Worm (Caenorhabditis elegans) whole organism, L3 larva: ENCODE data around the gene acds-10.

Source experiments
- ZK546.5 ChIP-seq: sonication (generic microtip); optimal IDR thresholded peaks from 2 replicates; lab custom pipeline; 2017; ENCODE audit warnings: missing biosample characterization, missing genetic modification characterization
- ceh-16 ChIP-seq: sonication (generic microtip); optimal IDR thresholded peaks from 2 replicates; lab custom pipeline; 2017; ENCODE audit warnings: missing biosample characterization, missing genetic modification characterization
- ceh-28 ChIP-seq: fragments of 150-350 bp; optimal IDR thresholded peaks from 2 replicates; lab custom pipeline; 2014; ENCODE audit warnings: missing biosample characterization, missing genetic modification reagents, missing genetic modification characterization
- ceh-82 ChIP-seq: fragments of 150-350 bp; optimal IDR thresholded peaks from 2 replicates; lab custom pipeline; 2014; ENCODE audit warnings: missing biosample characterization, missing genetic modification characterization
- ceh-9 ChIP-seq: sonication (generic microtip); optimal IDR thresholded peaks from 2 replicates; lab custom pipeline; 2018; ENCODE audit warnings: missing biosample characterization, missing genetic modification characterization
- daf-12 ChIP-seq: fragments of 150-350 bp; optimal IDR thresholded peaks from 2 replicates; lab custom pipeline; 2014; ENCODE audit warnings: missing biosample characterization, missing genetic modification reagents, missing genetic modification characterization
- egl-27 ChIP-seq: sonication (generic microtip); optimal IDR thresholded peaks from 4 replicates; lab custom pipeline; 2017; ENCODE audit warnings: missing biosample characterization, missing genetic modification reagents, missing genetic modification characterization
- elt-1 ChIP-seq: fragments of 150-350 bp; optimal IDR thresholded peaks from 2 replicates; lab custom pipeline; 2014; ENCODE audit warnings: missing biosample characterization, missing genetic modification characterization
- elt-2 ChIP-seq: sonication (generic microtip); optimal IDR thresholded peaks from 2 replicates; lab custom pipeline; 2016; ENCODE audit warnings: missing genetic modification reagents, mild to moderate bottlenecking, missing genetic modification characterization, missing compliant biosample characterization
- elt-3 ChIP-seq, 3 experiments: fragments of 150-350 bp in 1 of 3; sonication (generic microtip) in 2 of 3; optimal IDR thresholded peaks; 2 replicates in 2 of 3; 4 replicates in 1 of 3; lab custom pipeline; 2014 to 2017; ENCODE audit warnings: missing biosample characterization in 3 of 3, missing genetic modification characterization in 3 of 3
- fkh-10 ChIP-seq: sonication (generic microtip); optimal IDR thresholded peaks from 2 replicates; lab custom pipeline; 2017; ENCODE audit warnings: missing biosample characterization, missing genetic modification reagents, missing genetic modification characterization
- fos-1 ChIP-seq: fragments of 150-350 bp; optimal IDR thresholded peaks from 2 replicates; lab custom pipeline; 2014; ENCODE audit warnings: missing biosample characterization, missing genetic modification characterization
- hmg-11 ChIP-seq: sonication (generic microtip); optimal IDR thresholded peaks from 2 replicates; lab custom pipeline; 2016; ENCODE audit warnings: missing genetic modification characterization, missing compliant biosample characterization
- jun-1 ChIP-seq: fragments of 150-350 bp; optimal IDR thresholded peaks from 2 replicates; lab custom pipeline; 2014; ENCODE audit warnings: missing biosample characterization, missing genetic modification reagents, missing genetic modification characterization
- lin-15B ChIP-seq: fragments of 150-350 bp; optimal IDR thresholded peaks from 2 replicates; lab custom pipeline; 2014; ENCODE audit warnings: missing biosample characterization, missing genetic modification characterization
- lsy-12 ChIP-seq: sonication (generic microtip); optimal IDR thresholded peaks from 2 replicates; lab custom pipeline; 2016; ENCODE audit warnings: mild to moderate bottlenecking, missing genetic modification characterization, missing compliant biosample characterization
- mdl-1 ChIP-seq: fragments of 150-350 bp; optimal IDR thresholded peaks from 2 replicates; lab custom pipeline; 2014; ENCODE audit warnings: missing biosample characterization, missing genetic modification characterization
- mml-1 ChIP-seq: fragments of 150-350 bp; sonication (generic microtip); optimal IDR thresholded peaks from 3 replicates; lab custom pipeline; 2014; ENCODE audit warnings: missing biosample characterization, missing genetic modification characterization
- nfya-1 ChIP-seq: sonication (generic microtip); optimal IDR thresholded peaks from 2 replicates; lab custom pipeline; 2017; ENCODE audit warnings: missing genetic modification characterization, mild to moderate bottlenecking, missing compliant biosample characterization, antibody characterized with exemption, moderate library complexity; ENCODE audit not compliant: insufficient read depth
- nhr-11 ChIP-seq: fragments of 150-350 bp; optimal IDR thresholded peaks from 2 replicates; lab custom pipeline; 2014; ENCODE audit warnings: missing biosample characterization, missing genetic modification characterization
- nhr-12 ChIP-seq: fragments of 150-350 bp; optimal IDR thresholded peaks from 2 replicates; lab custom pipeline; 2014; ENCODE audit warnings: missing biosample characterization, missing genetic modification characterization
- nhr-23 ChIP-seq: fragments of 150-350 bp; optimal IDR thresholded peaks from 2 replicates; lab custom pipeline; 2014; ENCODE audit warnings: missing biosample characterization, missing genetic modification reagents, missing genetic modification characterization
- nhr-237 ChIP-seq: fragments of 150-350 bp; optimal IDR thresholded peaks from 2 replicates; lab custom pipeline; 2014; ENCODE audit warnings: missing biosample characterization, missing genetic modification characterization
- nhr-25 ChIP-seq: sonication (generic microtip); optimal IDR thresholded peaks from 2 replicates; lab custom pipeline; 2017; ENCODE audit warnings: missing biosample characterization, missing genetic modification characterization
- nhr-67 ChIP-seq: fragments of 150-350 bp; optimal IDR thresholded peaks from 2 replicates; lab custom pipeline; 2014; ENCODE audit warnings: missing biosample characterization, missing genetic modification characterization
- nhr-76 ChIP-seq: fragments of 150-350 bp; sonication (generic microtip); optimal IDR thresholded peaks from 5 replicates; lab custom pipeline; 2014; ENCODE audit warnings: missing biosample characterization, missing genetic modification characterization
- nhr-77 ChIP-seq: fragments of 150-350 bp; optimal IDR thresholded peaks from 2 replicates; lab custom pipeline; 2014; ENCODE audit warnings: missing biosample characterization, missing genetic modification characterization
- pqm-1 ChIP-seq: fragments of 150-350 bp; optimal IDR thresholded peaks from 2 replicates; lab custom pipeline; 2017; ENCODE audit warnings: missing biosample characterization, missing genetic modification characterization, inconsistent platforms
- sea-2 ChIP-seq: fragments of 150-350 bp; sonication (generic microtip); optimal IDR thresholded peaks from 4 replicates; lab custom pipeline; 2014; ENCODE audit warnings: missing biosample characterization, missing genetic modification reagents, missing genetic modification characterization
- skn-1 ChIP-seq: fragments of 150-350 bp; optimal IDR thresholded peaks from 2 replicates; lab custom pipeline; 2014; ENCODE audit warnings: missing biosample characterization, missing genetic modification characterization
- tbx-2 ChIP-seq: sonication (generic microtip); optimal IDR thresholded peaks from 2 replicates; lab custom pipeline; 2016; ENCODE audit warnings: mild to moderate bottlenecking, missing genetic modification characterization, missing compliant biosample characterization
- unc-62 ChIP-seq: fragments of 150-350 bp; sonication (generic microtip); optimal IDR thresholded peaks from 4 replicates; lab custom pipeline; 2014; ENCODE audit warnings: missing biosample characterization, missing genetic modification reagents, missing genetic modification characterization
- zag-1 ChIP-seq: fragments of 150-350 bp; optimal IDR thresholded peaks from 2 replicates; lab custom pipeline; 2014; ENCODE audit warnings: missing biosample characterization, missing genetic modification characterization
- ztf-11 ChIP-seq: fragments of 150-350 bp; optimal IDR thresholded peaks from 2 replicates; lab custom pipeline; 2014; ENCODE audit warnings: missing biosample characterization, missing genetic modification characterization
- ztf-4 ChIP-seq: fragments of 150-350 bp; optimal IDR thresholded peaks from 2 replicates; lab custom pipeline; 2014; ENCODE audit warnings: missing biosample characterization, missing genetic modification characterization

Gene acds-10

DNA sequence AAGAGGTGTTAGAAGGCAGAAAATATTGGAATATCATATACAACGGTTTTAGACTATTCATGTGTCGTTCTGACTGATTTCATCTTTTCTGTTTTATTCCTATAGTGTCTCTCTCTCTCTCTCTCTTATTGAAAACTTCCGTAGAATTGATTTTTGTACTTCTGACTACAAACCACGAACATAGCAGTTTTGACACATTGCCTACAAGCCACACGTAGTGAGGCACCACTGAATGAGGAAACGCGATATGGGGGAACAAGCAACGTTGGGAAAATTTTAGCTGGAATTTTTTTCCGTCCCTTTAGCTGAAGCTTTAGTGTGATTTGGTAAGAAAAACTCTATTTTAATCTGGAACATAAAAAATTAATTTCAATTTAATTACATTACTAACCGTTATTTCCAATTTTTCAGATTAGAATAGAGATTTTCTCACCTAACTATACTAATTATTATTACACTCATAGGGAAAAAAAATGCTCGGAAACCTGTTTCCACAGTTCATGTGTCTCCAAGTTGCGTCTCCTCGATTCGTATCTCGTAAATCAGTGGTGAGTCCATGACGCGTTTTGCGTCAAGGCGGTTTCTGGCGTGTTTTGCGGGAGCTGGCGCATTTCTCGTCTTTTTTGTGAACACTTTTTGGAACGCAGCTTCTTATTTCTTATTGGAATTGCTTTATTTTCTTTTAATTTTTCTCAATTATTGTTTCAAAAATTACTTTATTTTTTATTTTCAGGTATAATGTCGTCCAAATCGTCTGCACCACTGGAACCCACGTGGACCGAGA is 43.1 kb downstream of the acds-10 start, which contains the start of the genes nhr-142 and F44E7.9 (continued):
- TF ChIP-seq nhr-12 (tag; lab: Kevin White, UChicago) (no peak), zag-1 (tag; lab: Kevin White, UChicago) (no peak), ztf-11 (tag; lab: Kevin White, UChicago) (no peak), mml-1 (no peak), fos-1 (tag; lab: Kevin White, UChicago) (no peak), nhr-25 (peak; percentile 63), elt-2 (tag; lab: Kevin White, UChicago) (peak; percentile 72), nhr-67 (tag; lab: Kevin White, UChicago) (no peak), nhr-23 (peak; percentile 81), hmg-11 (tag; lab: Kevin White, UChicago) (peak; percentile 71), elt-3 (tag; optimal IDR thresholded peaks at IDR 0.05; lab: Kevin White, UChicago) (no peak), tbx-2 (tag; lab: Kevin White, UChicago) (peak; percentile 71), egl-27 (tag; lab: Kevin White, UChicago) (peak; percentile 25), ceh-28 (tag; lab: Kevin White, UChicago) (peak; percentile 10), unc-62 (GFP tag; lab: Kevin White, UChicago) (no peak)
- TF ChIP-seq, all 47 proteins: peak for 24

DNA sequence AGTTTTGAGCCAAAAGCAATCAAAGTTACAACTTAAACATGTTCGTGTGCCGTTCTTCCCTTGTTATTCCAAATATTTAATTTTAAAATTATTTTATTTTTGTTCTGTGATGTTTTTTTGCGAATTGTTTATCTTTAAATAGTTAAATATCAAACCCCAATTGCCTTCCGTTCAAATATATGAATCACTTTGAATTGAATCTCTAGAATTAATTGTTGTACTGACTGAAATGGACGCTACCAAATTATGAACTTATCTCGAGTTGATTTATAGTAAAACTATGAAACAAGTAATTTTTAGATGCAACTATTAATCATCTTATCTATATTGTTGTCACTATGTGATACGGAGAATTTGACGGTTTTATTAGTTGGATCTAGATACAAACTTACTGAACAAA is 44.4 kb downstream of the acds-10 start, which contains the start of gene ZC250.2:
Gene ZC250.2 (plus strand): TSS at position 301 of the 400 bp plus-strand sequence.
- TF ChIP-seq daf-12 (tag; lab: Kevin White, UChicago) = no peak
- no peak for TF ChIP-seq fkh-10
- TF ChIP-seq sea-2 (GFP tag; lab: Kevin White, UChicago) = no peak
- no peak for TF ChIP-seq mml-1
- TF ChIP-seq, all 47 proteins: peak for 0

ce11 chrV:5798132-5798531 is 50.5 kb downstream of the acds-10 start, which contains the start of gene nstp-3:
nstp-3 (minus strand) TSS chrV:5798232.
- no peak for TF ChIP-seq egl-27 (tag; lab: Kevin White, UChicago)
- TF ChIP-seq ceh-28 (tag; lab: Kevin White, UChicago) = no peak
- no peak for TF ChIP-seq ZK546.5
- no peak for TF ChIP-seq elt-2 (tag; lab: Kevin White, UChicago)
- no peak for TF ChIP-seq ceh-16 (tag; lab: Kevin White, UChicago)
- TF ChIP-seq ceh-82 (tag; lab: Kevin White, UChicago) = no peak
- no peak for TF ChIP-seq nfya-1 (tag; lab: Kevin White, UChicago)
- no peak for TF ChIP-seq lsy-12 (tag; lab: Kevin White, UChicago)
- no peak for TF ChIP-seq skn-1 (tag; lab: Kevin White, UChicago)
- no peak for TF ChIP-seq pqm-1 (tag; lab: Kevin White, UChicago)
- TF ChIP-seq ztf-4 (tag; lab: Kevin White, UChicago) = no peak
- TF ChIP-seq nhr-12 (tag; lab: Kevin White, UChicago) = no peak
- TF ChIP-seq ztf-11 (tag; lab: Kevin White, UChicago) = no peak
- no peak for TF ChIP-seq jun-1 (tag; lab: Kevin White, UChicago)
- no peak for TF ChIP-seq ceh-9 (tag; lab: Kevin White, UChicago)

DNA sequence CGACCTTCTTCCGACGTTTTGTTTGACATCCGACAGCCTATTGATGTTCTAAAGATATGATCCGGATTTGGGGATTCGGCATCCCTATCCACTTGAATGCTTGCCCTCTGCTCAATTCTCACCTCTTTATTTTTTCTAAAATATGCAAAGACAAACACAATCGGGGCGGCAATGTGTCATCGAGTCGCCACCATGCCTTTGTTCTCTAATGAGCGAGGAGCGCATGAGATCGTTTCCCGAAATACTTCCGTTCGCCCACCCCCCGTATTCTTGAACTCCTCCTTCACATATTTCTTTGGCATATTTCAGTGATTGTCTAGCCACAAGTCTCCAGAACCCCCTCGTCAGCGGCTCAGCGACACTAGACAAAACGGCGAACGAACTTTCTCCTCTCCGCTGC is 51.8 kb downstream of the acds-10 start, which contains the start of gene cyn-17:
Gene cyn-17 (plus strand): TSS at position 301 of the 400 bp plus-strand sequence.
- TF ChIP-seq nhr-11 (tag; lab: Kevin White, UChicago) (no peak), jun-1 (tag; lab: Kevin White, UChicago) (no peak), lin-15B (tag; lab: Kevin White, UChicago) (no peak), unc-62 (GFP tag; lab: Kevin White, UChicago) (no peak), nhr-25 (no peak), mdl-1 (tag; lab: Kevin White, UChicago) (no peak), nhr-77 (tag; lab: Kevin White, UChicago) (no peak), elt-3 (tag; optimal IDR thresholded peaks at IDR 0.05; lab: Kevin White, UChicago) (no peak), nhr-76 (no peak), elt-1 (tag; lab: Kevin White, UChicago) (no peak), nhr-237 (no peak)
